Fruit fly (Drosophila melanogaster) whole organism, adult: ENCODE data around the gene Scsalpha2.

Experiments used
- cnc ChIP-seq, 2 experiments: fragments of >200 bp; optimal IDR thresholded peaks; 2 replicates each; lab custom pipeline; 2017
- kay ChIP-seq: fragments of 200-800 bp; sonication (Bioruptor generic); peaks from one replicate; lab custom pipeline; 2016; ENCODE audit warnings: missing biosample characterization, missing genetic modification characterization, borderline replicate concordance

DNA sequence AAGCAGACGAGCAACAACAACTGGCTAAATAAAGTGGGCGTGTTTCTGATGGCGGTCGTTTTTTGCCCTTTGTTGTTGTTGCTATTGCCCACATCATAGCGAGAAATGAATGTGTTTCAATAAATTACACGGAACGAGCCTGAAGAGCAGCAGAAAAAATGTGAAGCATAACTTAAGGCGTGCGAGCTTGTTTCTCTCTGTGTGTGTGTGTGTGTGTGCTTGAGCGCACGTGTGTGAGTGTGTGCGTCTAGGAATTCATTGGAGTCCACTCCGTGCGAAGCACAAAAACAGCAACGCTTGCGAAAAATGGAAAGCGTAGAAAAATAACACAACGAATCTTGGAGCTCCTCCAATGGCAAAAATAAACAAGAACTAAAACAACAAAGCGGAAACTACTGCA, 37.7 kb upstream of the Scsalpha2 start:
- TF ChIP-seq cnc (optimal IDR thresholded peaks at IDR 0.05; lab: Kevin White, UChicago) (no peak), kay (GFP tag; lab: Kevin White, UChicago) (no peak)
